Fruit fly (Drosophila melanogaster) whole organism, prepupa: ENCODE measurements around the gene CG4218.

ENCODE experiments used
- Blimp-1 ChIP-seq: fragments of 200-800 bp; sonication (Bioruptor generic); optimal IDR thresholded peaks from 3 replicates; lab custom pipeline; 2017; ENCODE audit warnings: missing biosample characterization, missing genetic modification characterization, mild to moderate bottlenecking, moderate library complexity, missing genetic modification reagents
- CG10631 ChIP-seq: fragments of 200-800 bp; sonication (Bioruptor generic); optimal IDR thresholded peaks from 2 replicates; lab custom pipeline; 2016; ENCODE audit warnings: missing biosample characterization, missing genetic modification characterization
- CG10669 ChIP-seq: fragments of 200-800 bp; sonication (Bioruptor generic); optimal IDR thresholded peaks from 3 replicates; lab custom pipeline; 2018; ENCODE audit warnings: missing biosample characterization, mild to moderate bottlenecking, missing genetic modification characterization, moderate library complexity
- CG11294 ChIP-seq: fragments of 200-800 bp; sonication (Bioruptor generic); IDR thresholded peaks from 2 replicates; pipeline ENCODE4 v1.3.6; 2022; ENCODE audit warnings: missing biosample characterization, missing genetic modification characterization
- CG11762 ChIP-seq: fragments of 200-800 bp; sonication (Bioruptor generic); optimal IDR thresholded peaks from 3 replicates; lab custom pipeline; 2016; ENCODE audit warnings: missing biosample characterization, missing genetic modification characterization; ENCODE audit not compliant: insufficient read depth
- CG15336 ChIP-seq: fragments of 200-800 bp; sonication (Bioruptor generic); IDR thresholded peaks from 2 replicates; pipeline ENCODE4 v1.3.6; 2022; ENCODE audit warnings: missing biosample characterization, missing genetic modification characterization
- CG3032 ChIP-seq: fragments of 200-800 bp; optimal IDR thresholded peaks from 2 replicates; lab custom pipeline; 2019; ENCODE audit warnings: missing biosample characterization, mild to moderate bottlenecking, missing genetic modification characterization, moderate library complexity
- CG31627 ChIP-seq: fragments of 200-800 bp; sonication (Bioruptor generic); optimal IDR thresholded peaks from 3 replicates; lab custom pipeline; 2016; ENCODE audit warnings: missing biosample characterization, missing genetic modification characterization
- CG32006 ChIP-seq: fragments of 200-800 bp; sonication (Bioruptor generic); optimal IDR thresholded peaks from 3 replicates; lab custom pipeline; 2017; ENCODE audit warnings: missing biosample characterization, mild to moderate bottlenecking, missing genetic modification characterization
- CG34406 ChIP-seq: fragments of 200-800 bp; sonication (Bioruptor generic); optimal IDR thresholded peaks from 3 replicates; lab custom pipeline; 2016; ENCODE audit warnings: missing biosample characterization, missing genetic modification characterization
- CG3919 ChIP-seq: fragments of 200-800 bp; sonication (Bioruptor generic); optimal IDR thresholded peaks from 3 replicates; lab custom pipeline; 2016; ENCODE audit warnings: missing biosample characterization, missing genetic modification characterization
- CG4318 ChIP-seq: fragments of 200-800 bp; sonication (Bioruptor generic); optimal IDR thresholded peaks from 3 replicates; lab custom pipeline; 2017; ENCODE audit warnings: missing biosample characterization, mild to moderate bottlenecking, missing genetic modification characterization
- CG6163 ChIP-seq: fragments of 200-800 bp; sonication (Bioruptor generic); IDR thresholded peaks from 3 replicates; pipeline ENCODE4 v1.3.6; 2022; ENCODE audit warnings: missing biosample characterization, missing genetic modification characterization
- CG6792 ChIP-seq: fragments of 200-800 bp; sonication (Bioruptor generic); optimal IDR thresholded peaks from 3 replicates; lab custom pipeline; 2016; ENCODE audit warnings: missing biosample characterization, missing genetic modification characterization
- CG6808 ChIP-seq: fragments of 200-800 bp; sonication (Bioruptor generic); optimal IDR thresholded peaks from 3 replicates; lab custom pipeline; 2017; ENCODE audit warnings: missing biosample characterization, missing genetic modification characterization, mild to moderate bottlenecking, moderate library complexity, missing genetic modification reagents
- CG7368 ChIP-seq: fragments of 200-800 bp; sonication (Bioruptor generic); optimal IDR thresholded peaks from 3 replicates; lab custom pipeline; 2016; ENCODE audit warnings: missing biosample characterization, missing genetic modification characterization
- CG8119 ChIP-seq: fragments of 200-800 bp; sonication (Bioruptor generic); IDR thresholded peaks from 3 replicates; pipeline ENCODE4 v1.3.6; 2022; ENCODE audit warnings: missing biosample characterization, missing genetic modification characterization
- CG8632 ChIP-seq: fragments of 200-800 bp; sonication (Bioruptor generic); optimal IDR thresholded peaks from 3 replicates; lab custom pipeline; 2016; ENCODE audit warnings: missing biosample characterization, missing genetic modification characterization
- Eip75B ChIP-seq: fragments of 200-800 bp; sonication (Bioruptor generic); optimal IDR thresholded peaks from 3 replicates; lab custom pipeline; 2016; ENCODE audit warnings: missing biosample characterization, missing genetic modification characterization
- Eip78C ChIP-seq: fragments of 200-800 bp; sonication (Bioruptor generic); peaks from one replicate; lab custom pipeline; 2016; ENCODE audit warnings: missing biosample characterization, missing genetic modification characterization
- Eip93F ChIP-seq: fragments of 200-800 bp; sonication (Bioruptor generic); optimal IDR thresholded peaks from 2 replicates; lab custom pipeline; 2016; ENCODE audit warnings: missing biosample characterization, mild to moderate bottlenecking, missing genetic modification characterization
- Ets96B ChIP-seq: fragments of 200-800 bp; optimal IDR thresholded peaks from 2 replicates; lab custom pipeline; 2019; ENCODE audit warnings: missing biosample characterization, mild to moderate bottlenecking, missing genetic modification characterization, moderate library complexity
- Gug ChIP-seq: fragments of 200-800 bp; sonication (Bioruptor generic); IDR thresholded peaks from 2 replicates; pipeline ENCODE4 v1.3.6; 2022; ENCODE audit warnings: missing biosample characterization, missing genetic modification characterization
- Hr38 ChIP-seq: sonication (Bioruptor generic); optimal IDR thresholded peaks from 2 replicates; lab custom pipeline; 2016; ENCODE audit warnings: missing biosample characterization, missing genetic modification characterization
- Hr39 ChIP-seq: fragments of 200-800 bp; sonication (Bioruptor generic); optimal IDR thresholded peaks from 2 replicates; lab custom pipeline; 2016; ENCODE audit warnings: missing biosample characterization, missing genetic modification characterization
- Hr4 ChIP-seq: fragments of 200-800 bp; sonication (Bioruptor generic); optimal IDR thresholded peaks from 3 replicates; lab custom pipeline; 2016; ENCODE audit warnings: missing biosample characterization, missing genetic modification characterization
- Lpt ChIP-seq: fragments of 200-800 bp; sonication (Bioruptor generic); optimal IDR thresholded peaks from 3 replicates; lab custom pipeline; 2016; ENCODE audit warnings: missing biosample characterization, missing genetic modification characterization
- Met ChIP-seq: fragments of 200-800 bp; sonication (Bioruptor generic); optimal IDR thresholded peaks from 3 replicates; lab custom pipeline; 2016; ENCODE audit warnings: missing biosample characterization, missing genetic modification characterization
- OdsH ChIP-seq: fragments of 200-800 bp; sonication (Bioruptor generic); optimal IDR thresholded peaks from 3 replicates; lab custom pipeline; 2016; ENCODE audit warnings: missing biosample characterization, missing genetic modification characterization
- Smox ChIP-seq: fragments of 200-800 bp; sonication (Bioruptor generic); optimal IDR thresholded peaks from 3 replicates; lab custom pipeline; 2016; ENCODE audit warnings: missing biosample characterization, missing genetic modification characterization
- Sox102F ChIP-seq: fragments of 200-800 bp; sonication (Bioruptor generic); optimal IDR thresholded peaks from 2 replicates; lab custom pipeline; 2016; ENCODE audit warnings: missing biosample characterization, mild to moderate bottlenecking, missing genetic modification characterization
- Sox14 ChIP-seq: fragments of 200-800 bp; sonication (Bioruptor generic); optimal IDR thresholded peaks from 3 replicates; lab custom pipeline; 2016; ENCODE audit warnings: missing biosample characterization, missing genetic modification characterization
- Sox15 ChIP-seq: fragments of 200-800 bp; sonication (Bioruptor generic); optimal IDR thresholded peaks from 3 replicates; lab custom pipeline; 2016; ENCODE audit warnings: missing biosample characterization, missing genetic modification characterization
- achi ChIP-seq: fragments of 200-800 bp; sonication (Bioruptor generic); optimal IDR thresholded peaks from 3 replicates; lab custom pipeline; 2016; ENCODE audit warnings: missing biosample characterization, missing genetic modification characterization
- acj6 ChIP-seq: fragments of 200-800 bp; sonication (Bioruptor generic); optimal IDR thresholded peaks from 3 replicates; lab custom pipeline; 2016; ENCODE audit warnings: missing biosample characterization, missing genetic modification characterization
- dac ChIP-seq: fragments of 200-800 bp; sonication (Bioruptor generic); optimal IDR thresholded peaks from 2 replicates; lab custom pipeline; 2017; ENCODE audit warnings: missing biosample characterization, mild to moderate bottlenecking, missing genetic modification characterization
- dsx ChIP-seq: fragments of 200-800 bp; optimal IDR thresholded peaks from 3 replicates; lab custom pipeline; 2019; ENCODE audit warnings: missing biosample characterization, mild to moderate bottlenecking, missing genetic modification characterization, moderate library complexity; ENCODE audit not compliant: poor library complexity, severe bottlenecking
- eg ChIP-seq: fragments of 200-800 bp; sonication (Bioruptor generic); IDR thresholded peaks from 3 replicates; pipeline ENCODE4 v1.3.6; 2022; ENCODE audit warnings: missing biosample characterization, missing genetic modification characterization
- esn ChIP-seq: fragments of 200-800 bp; sonication (Bioruptor generic); optimal IDR thresholded peaks from 2 replicates; lab custom pipeline; 2016; ENCODE audit warnings: missing biosample characterization, mild to moderate bottlenecking, missing genetic modification characterization, moderate library complexity
- fd59A ChIP-seq: fragments of 200-800 bp; sonication (Bioruptor generic); optimal IDR thresholded peaks from 2 replicates; lab custom pipeline; 2017; ENCODE audit warnings: missing biosample characterization, mild to moderate bottlenecking, missing genetic modification characterization, missing genetic modification reagents
- fkh ChIP-seq: fragments of 200-800 bp; sonication (Bioruptor generic); optimal IDR thresholded peaks from 3 replicates; lab custom pipeline; 2017; ENCODE audit warnings: missing biosample characterization, mild to moderate bottlenecking, missing genetic modification characterization, moderate library complexity
- lz ChIP-seq: fragments of 200-800 bp; sonication (Bioruptor generic); optimal IDR thresholded peaks from 3 replicates; lab custom pipeline; 2016; ENCODE audit warnings: missing biosample characterization, missing genetic modification characterization
- net ChIP-seq: fragments of 200-800 bp; sonication (Bioruptor generic); optimal IDR thresholded peaks from 3 replicates; lab custom pipeline; 2016; ENCODE audit warnings: missing biosample characterization, missing genetic modification characterization
- pdm3 ChIP-seq: fragments of 200-800 bp; sonication (Bioruptor generic); optimal IDR thresholded peaks from 3 replicates; lab custom pipeline; 2016; ENCODE audit warnings: missing biosample characterization, missing genetic modification characterization
- salr ChIP-seq, 2 experiments: fragments of 200-800 bp; sonication (Bioruptor generic); optimal IDR thresholded peaks; 3 replicates each; lab custom pipeline; 2016 to 2018; ENCODE audit warnings: missing biosample characterization in 2 of 2, missing genetic modification characterization in 2 of 2, mild to moderate bottlenecking in 1 of 2
- spab ChIP-seq: fragments of 200-800 bp; sonication (Bioruptor generic); optimal IDR thresholded peaks from 2 replicates; lab custom pipeline; 2017; ENCODE audit warnings: missing biosample characterization, mild to moderate bottlenecking, missing genetic modification characterization, missing genetic modification reagents
- ss ChIP-seq, 2 experiments: fragments of 200-800 bp; sonication (Bioruptor generic); optimal IDR thresholded peaks; 2 replicates in 1 of 2; 3 replicates in 1 of 2; lab custom pipeline; 2017 to 2018; ENCODE audit warnings: mild to moderate bottlenecking in 2 of 2, missing biosample characterization in 2 of 2, missing genetic modification characterization in 2 of 2, moderate library complexity in 1 of 2
- svp ChIP-seq: fragments of 200-800 bp; sonication (Bioruptor generic); peaks from one replicate; lab custom pipeline; 2016; ENCODE audit warnings: missing biosample characterization, missing genetic modification characterization

Gene CG4218

DNA sequence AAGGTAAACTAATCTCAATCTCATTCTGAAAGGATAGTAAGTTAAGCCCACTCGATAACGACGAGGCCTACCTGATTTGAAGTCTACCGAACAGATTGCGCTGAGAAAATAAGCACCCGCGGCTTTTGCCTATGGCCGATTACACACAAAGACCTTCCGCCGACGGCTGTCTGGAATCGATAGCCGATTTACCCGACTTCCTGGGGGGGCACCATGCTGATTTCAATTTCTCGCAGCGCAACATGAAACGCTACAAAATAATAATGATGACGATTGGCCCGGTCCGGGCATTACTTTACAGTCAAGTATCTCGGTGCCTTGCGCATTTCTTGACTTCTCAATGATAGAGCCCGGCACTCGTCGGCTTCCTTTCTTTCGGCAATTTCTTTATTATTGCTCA, 28.3 kb upstream of the CG4218 start:
- TF ChIP-seq Blimp-1 (no peak), Gug (GFP tag; lab: Robert Waterston, UW) (no peak), Eip75B (no peak), Hr4 (GFP tag; lab: Kevin White, UChicago) (no peak), dac (GFP tag; lab: Kevin White, UChicago) (no peak), ss (GFP tag; optimal IDR thresholded peaks at IDR 0.05; lab: Kevin White, UChicago) (no peak), esn (GFP tag; lab: Kevin White, UChicago) (no peak), eg (GFP tag; lab: Robert Waterston, UW) (no peak), Hr38 (GFP tag; lab: Kevin White, UChicago) (no peak), dsx (GFP tag; lab: Kevin White, UChicago) (no peak), Ets96B (tag; lab: Kevin White, UChicago) (no peak)

- TF ChIP-seq pdm3 (peak; percentile 38), Met (GFP tag; lab: Kevin White, UChicago) (peak; percentile 27), dac (GFP tag; lab: Kevin White, UChicago) (no peak), Ets96B (tag; lab: Kevin White, UChicago) (peak; percentile 39), CG6808 (GFP tag; lab: Kevin White, UChicago) (peak; percentile 42), Sox14 (peak; percentile 36), acj6 (GFP tag; lab: Kevin White, UChicago) (peak; percentile 5), CG6792 (GFP tag; lab: Kevin White, UChicago) (peak; percentile 21), lz (no peak), CG6163 (GFP tag; lab: Robert Waterston, UW) (no peak), net (no peak), Eip78C (GFP tag; lab: Kevin White, UChicago) (peak; percentile 87), CG32006 (GFP tag; lab: Kevin White, UChicago) (peak; percentile 55), CG10669 (GFP tag; lab: Kevin White, UChicago) (peak; percentile 31), CG3919 (GFP tag; lab: Kevin White, UChicago) (peak; percentile 50), spab (GFP tag; lab: Kevin White, UChicago) (peak; percentile 34), CG11294 (GFP tag; lab: Robert Waterston, UW) (no peak), Smox (GFP tag; lab: Kevin White, UChicago) (peak; percentile 25), eg (GFP tag; lab: Robert Waterston, UW) (no peak), svp (peak; percentile 44), Hr4 (GFP tag; lab: Kevin White, UChicago) (peak; percentile 14), fd59A (GFP tag; lab: Kevin White, UChicago) (no peak), OdsH (GFP tag; lab: Kevin White, UChicago) (peak; percentile 49), CG10631 (peak; percentile 19), fkh (no peak), CG7368 (GFP tag; lab: Kevin White, UChicago) (no peak), CG8632 (GFP tag; lab: Kevin White, UChicago) (peak; percentile 0), Sox102F (GFP tag; lab: Kevin White, UChicago) (peak; percentile 7), dsx (GFP tag; lab: Kevin White, UChicago) (no peak), ss (GFP tag; optimal IDR thresholded peaks at IDR 0.05; lab: Kevin White, UChicago) (peak in 1 of 2 experiments; percentile 4), CG3032 (peak; percentile 23), Lpt (GFP tag; lab: Kevin White, UChicago) (peak; percentile 36), Sox15 (GFP tag; lab: Kevin White, UChicago) (no peak), CG15336 (GFP tag; lab: Robert Waterston, UW) (0 out of 2 replicates have a peak, but pooled peaks have one; percentile 19), salr (GFP tag; optimal IDR thresholded peaks at IDR 0.05; lab: Kevin White, UChicago) (no peak), CG4318 (GFP tag; lab: Kevin White, UChicago) (peak; percentile 8), Hr39 (GFP tag; lab: Kevin White, UChicago) (no peak), esn (GFP tag; lab: Kevin White, UChicago) (peak; percentile 16), CG11762 (GFP tag; lab: Kevin White, UChicago) (no peak), Eip75B (peak; percentile 46), Hr38 (GFP tag; lab: Kevin White, UChicago) (no peak), CG31627 (GFP tag; lab: Kevin White, UChicago) (no peak), Eip93F (GFP tag; lab: Kevin White, UChicago) (no peak), CG34406 (GFP tag; lab: Kevin White, UChicago) (no peak), CG8119 (GFP tag; lab: Robert Waterston, UW) (peak; percentile 44; the same call in 1 of the 3 replicates), achi (GFP tag; lab: Kevin White, UChicago) (peak; percentile 39)
Measured at dm6 chr2L:14574852-14575251, 25.9 kb upstream of the CG4218 start.
